Worm (Caenorhabditis elegans) whole organism, early embryonic: ENCODE data around the gene vha-14.
A peak's percentile ranks its signal among the peaks of the same experiment; 100 is the strongest.

Source experiments
- B0310.2 ChIP-seq: sonication (generic microtip); optimal IDR thresholded peaks from 2 replicates; lab custom pipeline; 2016; ENCODE audit warnings: mild to moderate bottlenecking, missing genetic modification characterization, missing compliant biosample characterization
- F13C5.2 ChIP-seq: sonication (generic microtip); optimal IDR thresholded peaks from 2 replicates; lab custom pipeline; 2017; ENCODE audit warnings: mild to moderate bottlenecking, missing genetic modification characterization, inconsistent platforms, missing compliant biosample characterization
- aly-1 ChIP-seq: sonication (generic microtip); optimal IDR thresholded peaks from 2 replicates; lab custom pipeline; 2016; ENCODE audit warnings: missing genetic modification characterization, missing compliant biosample characterization
- ama-1 ChIP-seq: fragments of 150-350 bp; optimal IDR thresholded peaks from 2 replicates; lab custom pipeline; 2014
- ceh-13 ChIP-seq: fragments of 200-800 bp; sonication (Bioruptor generic); optimal IDR thresholded peaks from 2 replicates; lab custom pipeline; 2018; ENCODE audit warnings: mild to moderate bottlenecking, missing genetic modification characterization, missing compliant biosample characterization
- ets-7 ChIP-seq: sonication (generic microtip); optimal IDR thresholded peaks from 2 replicates; lab custom pipeline; 2016; ENCODE audit warnings: missing genotype, missing genetic modification characterization, missing compliant biosample characterization
- flt-1 ChIP-seq: fragments of 200-800 bp; sonication (Bioruptor generic); IDR thresholded peaks from 2 replicates; pipeline ENCODE4 v1.3.6; 2022; ENCODE audit warnings: missing genetic modification characterization, missing compliant biosample characterization
- hmbx-1 ChIP-seq: sonication (generic microtip); optimal IDR thresholded peaks from 2 replicates; lab custom pipeline; 2016; ENCODE audit warnings: mild to moderate bottlenecking, missing genetic modification characterization, missing compliant biosample characterization
- hmg-4 ChIP-seq: fragments of 200-800 bp; sonication (Bioruptor generic); optimal IDR thresholded peaks from 2 replicates; lab custom pipeline; 2018; ENCODE audit warnings: mild to moderate bottlenecking, missing genetic modification characterization, missing compliant biosample characterization
- hnd-1 ChIP-seq: sonication (generic microtip); optimal IDR thresholded peaks from 2 replicates; lab custom pipeline; 2016; ENCODE audit warnings: missing genetic modification characterization, missing compliant biosample characterization
- pes-1 ChIP-seq: fragments of 200-800 bp; sonication (Bioruptor generic); IDR thresholded peaks from 2 replicates; pipeline ENCODE4 v1.3.6; 2022; ENCODE audit warnings: missing genetic modification reagents, missing genetic modification characterization, missing compliant biosample characterization
- scrt-1 ChIP-seq: fragments of 200-800 bp; sonication (Bioruptor generic); IDR thresholded peaks from 2 replicates; pipeline ENCODE4 v1.3.6; 2022; ENCODE audit warnings: missing genetic modification characterization, missing compliant biosample characterization
- sea-1 ChIP-seq: fragments of 200-800 bp; sonication (Bioruptor generic); conservative IDR thresholded peaks from 2 replicates; pipeline ENCODE4 v1.3.6; 2022; ENCODE audit warnings: missing genetic modification characterization, missing compliant biosample characterization
- tbx-11 ChIP-seq: fragments of 200-800 bp; sonication (Bioruptor generic); IDR thresholded peaks from 2 replicates; pipeline ENCODE4 v1.3.6; 2022; ENCODE audit warnings: missing genetic modification characterization, missing compliant biosample characterization
- tbx-37 ChIP-seq: fragments of 200-800 bp; sonication (Bioruptor generic); conservative IDR thresholded peaks from 2 replicates; pipeline ENCODE4 v1.3.6; 2022; ENCODE audit warnings: missing genetic modification reagents, missing genetic modification characterization, missing compliant biosample characterization
- tra-4 ChIP-seq: sonication (generic microtip); optimal IDR thresholded peaks from 2 replicates; lab custom pipeline; 2017; ENCODE audit warnings: missing genetic modification characterization, missing compliant biosample characterization

vha-14 gene

DNA sequence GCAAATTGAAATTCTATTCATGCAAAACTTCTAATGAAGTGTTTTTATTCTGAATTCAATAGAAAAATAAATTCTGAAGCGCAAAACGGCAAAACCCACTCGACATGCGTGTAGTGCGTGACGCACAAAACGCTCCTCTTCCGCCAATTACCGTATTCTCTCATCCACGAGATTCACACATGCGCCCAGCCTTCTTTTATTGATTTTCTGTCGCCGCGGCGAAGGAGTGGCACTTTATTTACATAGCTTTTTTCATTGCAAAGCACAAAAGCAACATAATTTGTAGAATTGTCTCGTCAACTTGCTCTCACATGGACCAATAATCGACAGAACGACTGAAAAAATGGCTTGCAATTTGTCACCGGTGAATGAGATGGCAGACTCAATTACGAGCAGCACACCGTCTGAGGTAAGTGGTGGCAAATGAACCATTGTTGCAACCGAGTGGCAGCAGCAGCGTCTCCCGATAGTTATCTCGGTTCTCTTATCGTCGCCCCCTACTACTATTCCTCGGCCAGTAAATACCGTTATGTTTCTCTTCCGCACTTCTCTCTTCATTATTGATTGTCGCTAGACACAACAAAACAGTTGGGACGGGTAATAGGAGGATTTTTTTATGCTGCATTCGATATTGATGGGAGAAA is 38.2 kb downstream of the vha-14 start, which contains the start of gene unc-16:
TSS of gene unc-16 (plus strand) at position 243 of the 644 bp plus-strand sequence.
- TF ChIP-seq flt-1 (GFP tag; lab: Robert Waterston, UW) = no peak
- TF ChIP-seq F13C5.2 = peak; percentile 72
- no peak for TF ChIP-seq B0310.2 (tag; lab: Kevin White, UChicago)
- TF ChIP-seq tbx-11 = no peak
- no peak for TF ChIP-seq sea-1 (GFP tag; lab: Robert Waterston, UW)
- TF ChIP-seq ceh-13 (GFP tag; lab: Kevin White, UChicago) = no peak
- TF ChIP-seq tra-4 (tag; lab: Kevin White, UChicago) = no peak
- peak; percentile 19 for TF ChIP-seq hmg-4 (GFP tag; lab: Kevin White, UChicago)
- 0 out of 2 replicates have a peak, but pooled peaks have one; percentile 17 for TF ChIP-seq pes-1 (GFP tag; lab: Robert Waterston, UW)
- no peak for TF ChIP-seq hnd-1 (tag; lab: Kevin White, UChicago)

DNA sequence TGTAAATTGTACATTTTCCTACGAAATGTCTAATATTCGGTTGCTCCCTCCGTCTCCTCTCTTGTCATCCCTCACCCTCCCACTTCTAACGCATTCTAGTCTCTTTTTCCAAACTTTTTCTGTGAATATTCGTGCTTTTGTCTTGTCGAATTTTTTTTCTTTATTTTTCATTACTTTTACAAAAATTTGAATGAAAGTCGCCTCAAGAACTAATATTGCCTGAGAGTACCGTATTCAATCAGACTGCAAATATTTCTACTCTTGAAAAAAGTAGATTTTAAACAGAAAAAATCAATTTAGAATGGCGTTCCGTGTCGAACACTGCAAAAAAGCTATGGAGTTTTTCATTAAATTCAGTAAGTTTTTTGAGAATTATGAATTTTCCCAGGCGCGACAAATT is 48.4 kb downstream of the vha-14 start, which contains the start of gene ZK1098.11:
TSS of gene ZK1098.11 (plus strand) at position 301 of the 400 bp plus-strand sequence.
- TF ChIP-seq aly-1 (no peak), B0310.2 (tag; lab: Kevin White, UChicago) (no peak), pes-1 (GFP tag; lab: Robert Waterston, UW) (no peak)

DNA sequence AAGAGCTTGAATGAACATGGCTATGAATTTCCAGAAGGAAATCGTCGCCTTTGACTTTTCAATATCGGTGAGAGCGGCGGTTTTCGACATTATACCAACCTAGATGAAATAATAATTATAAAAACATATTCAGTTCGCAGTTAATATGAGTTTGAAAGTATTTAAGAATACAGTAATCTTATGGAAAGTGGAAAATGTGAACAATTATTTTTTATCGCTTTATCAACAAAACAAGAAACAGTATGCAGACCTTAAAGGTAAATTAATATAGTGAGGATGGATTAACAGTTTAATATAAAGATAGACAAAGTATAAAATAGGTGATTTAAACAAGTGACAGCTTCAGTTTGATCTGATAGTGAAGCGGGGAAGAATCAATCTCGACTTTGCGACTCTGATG is 50.6 kb downstream of the vha-14 start, which contains the start of gene C48B4.6:
TSS of gene C48B4.6 (minus strand) at position 101 of the 400 bp plus-strand sequence.
- TF ChIP-seq hmbx-1 (tag; lab: Kevin White, UChicago) = no peak
- no peak for TF ChIP-seq tbx-37 (GFP tag; lab: Robert Waterston, UW)
- no peak for TF ChIP-seq pes-1 (GFP tag; lab: Robert Waterston, UW)
- TF ChIP-seq scrt-1 (GFP tag; lab: Robert Waterston, UW) = no peak
- TF ChIP-seq hmg-4 (GFP tag; lab: Kevin White, UChicago) = no peak
- no peak for TF ChIP-seq ets-7 (tag; lab: Kevin White, UChicago)
- TF ChIP-seq sea-1 (GFP tag; lab: Robert Waterston, UW) = no peak
- TF ChIP-seq ama-1 (lab: Kevin White, UChicago) = no peak
- TF ChIP-seq B0310.2 (tag; lab: Kevin White, UChicago) = no peak
